Worm (Caenorhabditis elegans) whole organism, L1 larva: Measurements from ENCODE around the gene T25B9.6.

ENCODE experiments used
- ama-1 ChIP-seq: fragments of 150-350 bp; optimal IDR thresholded peaks from 2 replicates; lab custom pipeline; 2014
- fos-1 ChIP-seq: fragments of 150-350 bp; optimal IDR thresholded peaks from 2 replicates; lab custom pipeline; 2014; ENCODE audit warnings: missing biosample characterization, missing genetic modification characterization
- lin-39 ChIP-seq: fragments of 150-350 bp; optimal IDR thresholded peaks from 2 replicates; lab custom pipeline; 2014; ENCODE audit warnings: missing biosample characterization, missing genetic modification reagents, missing genetic modification characterization
- pax-3 ChIP-seq: fragments of 200-800 bp; sonication (Bioruptor generic); optimal IDR thresholded peaks from 2 replicates; lab custom pipeline; 2018; ENCODE audit warnings: mild to moderate bottlenecking, missing genetic modification characterization, moderate library complexity, missing compliant biosample characterization
- pqm-1 ChIP-seq: sonication (generic microtip); optimal IDR thresholded peaks from 3 replicates; lab custom pipeline; 2017; ENCODE audit warnings: missing biosample characterization, missing genetic modification characterization
- snpc-4 ChIP-seq: fragments of 150-350 bp; optimal IDR thresholded peaks from 2 replicates; lab custom pipeline; 2014; ENCODE audit warnings: missing biosample characterization, missing genetic modification characterization

ce11 chrIV:10795678-10796077 is 37.7 kb downstream of the T25B9.6 start:
- TF ChIP-seq lin-39 (tag; lab: Kevin White, UChicago) (no peak), ama-1 (lab: Kevin White, UChicago) (no peak), pqm-1 (tag; lab: Kevin White, UChicago) (no peak), snpc-4 (tag; lab: Kevin White, UChicago) (no peak), fos-1 (no peak), pax-3 (tag; lab: Kevin White, UChicago) (no peak)
